Worm (Caenorhabditis elegans): ENCODE results near the gene taf-13.

- TF ChIP-seq ztf-29 (GFP tag; IDR thresholded peaks at IDR 0.05): no peak
- TF ChIP-seq klf-2 (GFP tag; conservative IDR thresholded peaks at IDR 0.05): no peak
- TF ChIP-seq ref-1 (GFP tag; conservative IDR thresholded peaks at IDR 0.05): no peak
- no peak for TF ChIP-seq cog-1 (tag; optimal IDR thresholded peaks at IDR 0.05)
- TF ChIP-seq T22C8.4 (GFP tag; IDR thresholded peaks at IDR 0.05): no peak
- no peak for TF ChIP-seq flt-1 (GFP tag; IDR thresholded peaks at IDR 0.05)
- no peak for TF ChIP-seq tab-1 (GFP tag; IDR thresholded peaks at IDR 0.05)
These were observed 11.1 kb downstream of the taf-13 start for ce11 chrII:10594312-10594711.
